Fruit fly (Drosophila melanogaster) ovary, adult (tissue): ENCODE results near the gene wa-cup.

Experiments used
- CG17801 ChIP-seq: fragments of 200-800 bp; optimal IDR thresholded peaks from 2 replicates; lab custom pipeline; 2019; ENCODE audit warnings: missing biosample characterization, mild to moderate bottlenecking, missing genetic modification characterization, moderate library complexity; ENCODE audit not compliant: partially characterized antibody

wa-cup gene

dm6 chr3R:7420465-7420864 lies at the start of gene wa-cup:
Gene wa-cup, plus strand, starts transcription at chr3R:7420765.
- TF ChIP-seq CG17801 (GFP tag; lab: Kevin White, UChicago), result no peak

- TF ChIP-seq CG17801 (GFP tag; lab: Kevin White, UChicago), result no peak
Measured at dm6 chr3R:7391113-7391512, 29.5 kb upstream of the wa-cup start, which contains the start of gene CG42650. Gene CG42650, plus strand, starts transcription at chr3R:7391413.

- TF ChIP-seq CG17801 (GFP tag; lab: Kevin White, UChicago), result no peak
Measured at dm6 chr3R:7394047-7394446, 26.5 kb upstream of the wa-cup start.

DNA sequence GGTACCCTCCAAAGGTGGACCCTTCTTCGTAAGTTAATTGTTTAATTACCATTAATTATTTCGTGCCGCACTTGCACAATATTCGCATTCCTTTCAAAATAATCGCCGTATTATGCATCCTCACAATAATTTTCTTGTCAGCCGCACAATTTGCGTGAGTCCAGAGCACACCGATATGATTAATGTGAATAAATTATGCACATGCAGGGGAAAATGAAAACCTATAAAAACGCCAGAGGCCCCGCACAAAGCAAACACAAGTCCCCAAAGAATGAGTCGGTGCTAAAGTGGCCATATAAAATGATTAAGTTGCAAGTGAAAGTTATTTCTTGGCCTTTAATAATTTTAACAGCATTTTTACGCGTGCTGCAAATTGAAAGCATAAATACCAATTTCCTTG lies 14.0 kb upstream of the wa-cup start, which contains the start of gene Ir84a:
Gene Ir84a (plus strand): TSS at position 301 of the 400 bp plus-strand sequence.
- TF ChIP-seq CG17801 (GFP tag; lab: Kevin White, UChicago), result no peak

DNA sequence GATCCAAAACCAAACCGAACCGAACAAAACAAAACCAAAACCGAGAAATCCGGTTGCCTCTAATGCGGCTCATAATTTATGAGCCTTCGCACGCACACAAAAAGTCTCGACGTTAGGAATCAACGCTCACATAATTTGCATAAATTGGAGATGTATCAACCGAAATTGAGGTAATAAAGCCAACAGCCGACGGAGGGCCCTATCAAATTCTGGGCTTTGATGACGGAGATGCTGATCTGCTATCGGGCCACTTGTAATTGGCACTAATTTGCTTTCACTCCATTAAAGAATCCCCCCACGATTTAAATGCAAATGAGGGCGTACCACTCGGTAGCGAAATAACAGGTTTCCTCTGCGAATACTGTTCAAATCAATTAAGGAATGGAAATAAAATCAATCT lies 18.3 kb downstream of the wa-cup start:
- TF ChIP-seq CG17801 (GFP tag; lab: Kevin White, UChicago), result no peak

DNA sequence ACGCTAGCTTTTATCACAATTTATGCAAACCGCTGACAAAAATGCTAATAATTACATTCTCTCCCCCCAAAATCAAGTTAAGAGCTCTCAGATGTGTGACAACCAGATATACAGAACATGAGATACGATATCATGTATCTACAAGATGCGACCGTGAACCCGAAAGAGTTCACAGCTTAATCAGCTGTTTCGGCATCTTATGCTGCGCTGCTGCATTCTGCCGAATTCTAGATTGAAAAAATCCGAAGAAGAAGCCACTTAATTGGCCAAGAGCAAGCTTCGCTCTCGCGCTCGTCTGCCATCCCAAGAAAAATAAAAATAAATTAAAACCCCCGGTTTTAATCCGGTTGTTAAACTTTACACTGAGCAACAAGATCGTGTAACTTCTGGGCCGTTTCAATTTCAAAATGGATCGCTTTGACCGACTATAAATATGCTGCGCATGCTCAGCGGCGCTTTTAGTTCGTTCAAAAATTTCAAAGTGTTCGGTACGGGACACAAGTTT lies 18.8 kb downstream of the wa-cup start, which contains the start of gene CG14598:
Gene CG14598 (plus strand): TSS at position 455 of the 505 bp plus-strand sequence.
- no peak for TF ChIP-seq CG17801 (GFP tag; lab: Kevin White, UChicago)

dm6 chr3R:7441359-7441758 lies 20.8 kb downstream of the wa-cup start:
- no peak for TF ChIP-seq CG17801 (GFP tag; lab: Kevin White, UChicago)

DNA sequence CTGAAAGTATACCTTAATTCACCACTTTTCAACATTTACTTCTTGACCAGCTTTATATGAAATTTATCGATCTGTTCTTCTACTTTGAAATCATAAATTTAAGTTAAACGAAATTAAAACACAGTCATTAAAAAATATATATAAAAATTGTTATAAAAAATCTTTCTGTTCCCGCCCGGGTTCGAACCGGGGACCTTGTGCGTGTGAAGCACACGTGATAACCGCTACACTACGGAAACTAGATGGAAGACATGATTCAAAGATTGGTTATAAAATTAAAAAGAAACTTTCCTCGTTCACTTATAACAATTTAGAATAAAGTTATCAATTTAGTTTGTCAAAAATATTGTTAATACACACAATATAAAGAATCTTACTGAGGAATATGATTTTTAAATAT lies 51.3 kb downstream of the wa-cup start:
- no peak for TF ChIP-seq CG17801 (GFP tag; lab: Kevin White, UChicago)
